Worm (Caenorhabditis elegans): ENCODE data around the gene col-138.

DNA sequence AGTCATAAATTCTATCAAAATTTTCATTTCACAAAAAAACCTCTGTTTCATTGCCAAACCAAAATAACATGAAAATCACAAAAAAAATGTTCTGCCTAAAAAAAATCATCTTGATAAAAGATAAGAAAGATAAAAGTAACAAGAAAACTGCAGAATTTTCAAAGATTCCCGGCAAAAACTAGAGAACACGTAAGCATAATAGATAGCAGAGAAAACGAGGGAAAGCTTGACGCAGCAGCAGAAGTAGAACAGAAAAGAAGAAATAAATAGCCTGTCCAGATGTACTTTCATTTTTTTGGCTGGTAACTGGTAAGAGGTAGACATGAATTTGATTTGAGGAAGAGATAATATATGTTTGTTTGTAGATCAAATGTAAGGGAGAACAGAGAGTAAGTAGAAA is 27.2 kb upstream of the col-138 start:
- TF ChIP-seq pha-4 (tag; optimal IDR thresholded peaks at IDR 0.05), result no peak
- no peak for TF ChIP-seq snpc-1.3 (tag; optimal IDR thresholded peaks at IDR 0.05; ENCODE audit: insufficient read depth)
- no peak for TF ChIP-seq snpc-4 (GFP tag; optimal IDR thresholded peaks at IDR 0.05)
- TF ChIP-seq snpc-4 (tag; optimal IDR thresholded peaks at IDR 0.05), result no peak
- TF ChIP-seq ceh-100 (GFP tag; IDR thresholded peaks at IDR 0.05), result no peak

Data from whole organism, young adult.